Fruit fly (Drosophila melanogaster): ENCODE measurements around the gene fbl.

DNA sequence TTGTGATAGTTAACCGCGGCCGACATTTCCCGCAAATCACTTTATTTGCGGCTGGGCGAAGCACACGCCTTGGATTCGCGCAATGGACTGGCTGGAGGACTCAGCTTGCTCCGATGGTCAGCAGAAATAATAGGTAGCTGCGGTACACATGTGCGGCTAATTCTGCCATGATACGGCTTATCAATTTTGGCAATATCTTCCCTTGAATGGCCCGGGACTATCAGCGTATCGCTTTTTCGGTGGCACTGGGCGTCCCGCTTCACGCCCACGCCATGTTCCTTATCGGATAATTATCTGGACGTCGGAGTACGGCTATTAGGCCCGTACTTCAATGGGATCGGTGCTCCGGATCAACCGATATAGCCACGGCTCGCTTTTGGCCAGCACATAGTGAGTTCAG lies 18.2 kb upstream of the fbl start:
- no peak for TF ChIP-seq psq (optimal IDR thresholded peaks at IDR 0.05)
- TF ChIP-seq insv (optimal IDR thresholded peaks at IDR 0.05), result no peak
- TF ChIP-seq h (optimal IDR thresholded peaks at IDR 0.05), result no peak
- TF ChIP-seq Myc (optimal IDR thresholded peaks at IDR 0.05), result no peak
- no peak for TF ChIP-seq ttk (optimal IDR thresholded peaks at IDR 0.05)

Measured in Kc167 (cell line).